Worm (Caenorhabditis elegans) whole organism, young adult: Measurements from ENCODE around the gene mmad-1.

Experiments used
- B0035.1 ChIP-seq: sonication (generic microtip); optimal IDR thresholded peaks from 2 replicates; lab custom pipeline; 2016; ENCODE audit warnings: missing genetic modification characterization, mild to moderate bottlenecking, missing compliant biosample characterization, missing genotype, missing genetic modification reagents
- D2030.7 ChIP-seq: fragments of 200-800 bp; sonication (Bioruptor generic); IDR thresholded peaks from 2 replicates; pipeline ENCODE4 v1.3.6; 2022; ENCODE audit warnings: missing genetic modification reagents, missing genetic modification characterization, missing compliant biosample characterization
- F57A8.1 ChIP-seq: fragments of 200-800 bp; sonication (Bioruptor generic); optimal IDR thresholded peaks from 2 replicates; lab custom pipeline; 2018; ENCODE audit warnings: mild to moderate bottlenecking, missing genetic modification characterization, moderate library complexity, missing compliant biosample characterization
- K12H6.12 ChIP-seq: fragments of 200-800 bp; sonication (Bioruptor generic); optimal IDR thresholded peaks from 2 replicates; lab custom pipeline; 2018; ENCODE audit warnings: mild to moderate bottlenecking, missing genetic modification characterization, missing compliant biosample characterization
- Y53G8AR.9 ChIP-seq: fragments of 200-800 bp; sonication (Bioruptor generic); conservative IDR thresholded peaks from 2 replicates; pipeline ENCODE4 v1.3.6; 2022; ENCODE audit warnings: missing genetic modification reagents, missing genetic modification characterization, missing compliant biosample characterization
- Y95B8A.8 ChIP-seq: fragments of 200-800 bp; sonication (Bioruptor generic); IDR thresholded peaks from 2 replicates; pipeline ENCODE4 v1.3.6; 2022; ENCODE audit warnings: missing genetic modification reagents, missing genetic modification characterization, missing compliant biosample characterization
- akir-1 ChIP-seq: fragments of 200-800 bp; sonication (Bioruptor generic); optimal IDR thresholded peaks from 2 replicates; lab custom pipeline; 2018; ENCODE audit warnings: mild to moderate bottlenecking, missing genetic modification characterization, moderate library complexity, missing compliant biosample characterization
- atf-7 ChIP-seq: sonication (generic microtip); optimal IDR thresholded peaks from 2 replicates; lab custom pipeline; 2017; ENCODE audit warnings: mild to moderate bottlenecking, missing genetic modification characterization, missing compliant biosample characterization
- attf-6 ChIP-seq: fragments of 200-800 bp; sonication (Bioruptor generic); IDR thresholded peaks from 2 replicates; pipeline ENCODE4 v1.3.6; 2022; ENCODE audit warnings: missing genetic modification reagents, missing genetic modification characterization, missing compliant biosample characterization
- bed-1 ChIP-seq: fragments of 200-800 bp; sonication (Bioruptor generic); IDR thresholded peaks from 2 replicates; pipeline ENCODE4 v1.3.6; 2022; ENCODE audit warnings: missing genetic modification reagents, missing genetic modification characterization, missing compliant biosample characterization
- cebp-1 ChIP-seq, 2 experiments: fragments of 200-800 bp in 1 of 2; sonication (Bioruptor generic) in 1 of 2; sonication (generic microtip) in 1 of 2; IDR thresholded peaks in 1 of 2; optimal IDR thresholded peaks in 1 of 2; 2 replicates each; pipeline versions ENCODE4 v1.3.6 to Lab custom; 2017 to 2022; ENCODE audit warnings: missing compliant biosample characterization in 2 of 2, missing genetic modification characterization in 2 of 2, mild to moderate bottlenecking in 1 of 2, missing genetic modification reagents in 1 of 2, moderate library complexity in 1 of 2
- ceh-79 ChIP-seq: sonication (generic microtip); optimal IDR thresholded peaks from 2 replicates; lab custom pipeline; 2017; ENCODE audit warnings: mild to moderate bottlenecking, missing genetic modification characterization, missing compliant biosample characterization
- dpl-1 ChIP-seq: fragments of 150-350 bp; optimal IDR thresholded peaks from 2 replicates; lab custom pipeline; 2014; ENCODE audit warnings: missing biosample characterization, missing genetic modification reagents, missing genetic modification characterization
- egl-18 ChIP-seq: fragments of 200-800 bp; sonication (Bioruptor generic); IDR thresholded peaks from 2 replicates; pipeline ENCODE4 v1.3.6; 2022; ENCODE audit warnings: missing genetic modification reagents, missing genetic modification characterization, missing compliant biosample characterization
- egrh-3 ChIP-seq: fragments of 200-800 bp; sonication (Bioruptor generic); IDR thresholded peaks from 2 replicates; pipeline ENCODE4 v1.3.6; 2022; ENCODE audit warnings: missing genetic modification reagents, missing genetic modification characterization, missing compliant biosample characterization
- ets-4 ChIP-seq: fragments of 200-800 bp; sonication (Bioruptor generic); optimal IDR thresholded peaks from 2 replicates; lab custom pipeline; 2018; ENCODE audit warnings: mild to moderate bottlenecking, missing genetic modification characterization, missing compliant biosample characterization
- hlh-26 ChIP-seq: fragments of 200-800 bp; sonication (Bioruptor generic); conservative IDR thresholded peaks from 2 replicates; pipeline ENCODE4 v1.3.6; 2022; ENCODE audit warnings: missing genetic modification reagents, missing genetic modification characterization, missing compliant biosample characterization
- hmg-20 ChIP-seq: fragments of 200-800 bp; sonication (Bioruptor generic); IDR thresholded peaks from 2 replicates; pipeline ENCODE4 v1.3.6; 2022; ENCODE audit warnings: missing genetic modification reagents, missing genetic modification characterization, missing compliant biosample characterization
- lag-1 ChIP-seq: fragments of 200-800 bp; sonication (Bioruptor generic); IDR thresholded peaks from 2 replicates; pipeline ENCODE4 v1.3.6; 2022; ENCODE audit warnings: missing genetic modification reagents, missing genetic modification characterization, missing compliant biosample characterization
- lin-35 ChIP-seq, 3 experiments: fragments of 150-350 bp in 2 of 3; sonication (generic microtip) in 1 of 3; optimal IDR thresholded peaks; 2 replicates each; lab custom pipeline; 2014 to 2018; ENCODE audit warnings: missing biosample characterization in 3 of 3, missing genetic modification characterization in 3 of 3, missing genetic modification reagents in 3 of 3
- lin-40 ChIP-seq: sonication (generic microtip); optimal IDR thresholded peaks from 2 replicates; lab custom pipeline; 2016; ENCODE audit warnings: missing genetic modification characterization, mild to moderate bottlenecking, missing compliant biosample characterization, missing genotype, missing genetic modification reagents
- lsy-27 ChIP-seq: sonication (generic microtip); optimal IDR thresholded peaks from 2 replicates; lab custom pipeline; 2017; ENCODE audit warnings: missing genetic modification characterization, mild to moderate bottlenecking, missing compliant biosample characterization, antibody characterized with exemption, missing genotype, borderline replicate concordance; ENCODE audit not compliant: insufficient read depth
- madf-10 ChIP-seq: sonication (generic microtip); optimal IDR thresholded peaks from 2 replicates; lab custom pipeline; 2016; ENCODE audit warnings: mild to moderate bottlenecking, missing genetic modification characterization, missing compliant biosample characterization
- mcd-1 ChIP-seq: fragments of 200-800 bp; sonication (Bioruptor generic); IDR thresholded peaks from 2 replicates; pipeline ENCODE4 v1.3.6; 2022; ENCODE audit warnings: missing genetic modification reagents, missing genetic modification characterization, missing compliant biosample characterization
- mes-4 ChIP-seq: sonication (generic microtip); optimal IDR thresholded peaks from 2 replicates; lab custom pipeline; 2016; ENCODE audit warnings: missing genotype, missing genetic modification characterization, missing compliant biosample characterization
- nfya-1 ChIP-seq: sonication (generic microtip); optimal IDR thresholded peaks from 2 replicates; lab custom pipeline; 2017; ENCODE audit warnings: antibody characterized with exemption, missing compliant biosample characterization, missing genetic modification characterization, borderline replicate concordance; ENCODE audit not compliant: insufficient read depth
- nfya-2 ChIP-seq: fragments of 200-800 bp; sonication (Bioruptor generic); IDR thresholded peaks from 2 replicates; pipeline ENCODE4 v1.3.6; 2022; ENCODE audit warnings: missing genetic modification reagents, missing genetic modification characterization, missing compliant biosample characterization
- rpc-1 ChIP-seq, 2 experiments: fragments of 150-350 bp in 1 of 2; sonication (generic microtip) in 1 of 2; optimal IDR thresholded peaks; 2 replicates each; lab custom pipeline; 2014 to 2018; ENCODE audit warnings: missing biosample characterization in 1 of 2, missing genetic modification characterization in 1 of 2, missing genetic modification reagents in 1 of 2, missing genotype in 1 of 2
- sea-2 ChIP-seq: fragments of 200-800 bp; sonication (Bioruptor generic); IDR thresholded peaks from 2 replicates; pipeline ENCODE4 v1.3.6; 2022; ENCODE audit warnings: missing genetic modification characterization, missing compliant biosample characterization
- snpc-1.3 ChIP-seq: sonication (generic microtip); optimal IDR thresholded peaks from 2 replicates; lab custom pipeline; 2017; ENCODE audit warnings: missing genetic modification characterization, mild to moderate bottlenecking, missing compliant biosample characterization, antibody characterized with exemption, moderate library complexity, missing genotype, missing genetic modification reagents; ENCODE audit not compliant: insufficient read depth
- sptf-2 ChIP-seq: fragments of 200-800 bp; sonication (Bioruptor generic); optimal IDR thresholded peaks from 2 replicates; lab custom pipeline; 2018; ENCODE audit warnings: mild to moderate bottlenecking, missing genetic modification characterization, missing compliant biosample characterization
- tbx-9 ChIP-seq: sonication (generic microtip); optimal IDR thresholded peaks from 2 replicates; lab custom pipeline; 2016; ENCODE audit warnings: borderline replicate concordance, missing genetic modification characterization, inconsistent platforms, missing compliant biosample characterization
- zfh-2 ChIP-seq: fragments of 200-800 bp; sonication (Bioruptor generic); conservative IDR thresholded peaks from 2 replicates; pipeline ENCODE4 v1.3.6; 2022; ENCODE audit warnings: missing genetic modification reagents, missing genetic modification characterization, missing compliant biosample characterization
- zim-3 ChIP-seq: sonication (generic microtip); optimal IDR thresholded peaks from 2 replicates; lab custom pipeline; 2017; ENCODE audit warnings: mild to moderate bottlenecking, missing genetic modification characterization, moderate library complexity, missing compliant biosample characterization
- ztf-18 ChIP-seq: sonication (generic microtip); optimal IDR thresholded peaks from 2 replicates; lab custom pipeline; 2016; ENCODE audit warnings: missing genotype, mild to moderate bottlenecking, missing genetic modification characterization, missing compliant biosample characterization
- ztf-22 ChIP-seq: fragments of 200-800 bp; sonication (Bioruptor generic); optimal IDR thresholded peaks from 2 replicates; lab custom pipeline; 2018; ENCODE audit warnings: mild to moderate bottlenecking, missing genetic modification characterization, moderate library complexity, missing compliant biosample characterization
- ztf-26 ChIP-seq: sonication (generic microtip); optimal IDR thresholded peaks from 2 replicates; lab custom pipeline; 2017; ENCODE audit warnings: missing genetic modification characterization, missing compliant biosample characterization

Gene mmad-1

DNA sequence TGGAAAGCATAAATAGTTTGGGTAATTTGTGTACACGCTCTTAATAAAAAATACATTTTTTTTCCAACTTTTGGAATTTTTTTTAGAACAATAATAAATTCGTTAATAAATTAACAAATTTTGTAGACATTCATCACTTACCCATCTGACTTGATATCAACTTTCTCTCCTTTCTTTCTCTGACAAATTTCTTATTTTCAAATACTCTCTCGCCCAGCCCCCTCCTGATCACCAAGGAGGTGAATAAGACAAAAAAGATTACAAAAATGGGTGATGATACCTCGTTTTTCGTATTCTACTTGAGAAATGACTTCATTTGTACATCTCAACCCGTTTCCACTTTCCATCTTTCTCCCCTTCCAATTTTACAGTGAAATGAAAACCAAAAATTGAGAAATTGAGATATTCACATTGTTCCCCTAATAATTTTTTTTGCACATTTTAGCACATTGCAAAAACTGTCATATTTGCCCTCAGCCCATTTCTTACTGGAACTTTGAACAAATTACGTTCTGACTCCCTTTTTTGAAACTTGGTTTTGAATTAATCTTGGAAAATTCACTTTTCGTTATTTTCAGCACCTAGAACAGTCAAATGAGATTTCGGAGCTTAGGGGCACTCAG is 26.9 kb upstream of the mmad-1 start, which contains the start of gene osm-7 (continued):
- no peak for TF ChIP-seq tbx-9 (tag; lab: Kevin White, UChicago)
- no peak for TF ChIP-seq D2030.7 (GFP tag; lab: Robert Waterston, UW)

DNA sequence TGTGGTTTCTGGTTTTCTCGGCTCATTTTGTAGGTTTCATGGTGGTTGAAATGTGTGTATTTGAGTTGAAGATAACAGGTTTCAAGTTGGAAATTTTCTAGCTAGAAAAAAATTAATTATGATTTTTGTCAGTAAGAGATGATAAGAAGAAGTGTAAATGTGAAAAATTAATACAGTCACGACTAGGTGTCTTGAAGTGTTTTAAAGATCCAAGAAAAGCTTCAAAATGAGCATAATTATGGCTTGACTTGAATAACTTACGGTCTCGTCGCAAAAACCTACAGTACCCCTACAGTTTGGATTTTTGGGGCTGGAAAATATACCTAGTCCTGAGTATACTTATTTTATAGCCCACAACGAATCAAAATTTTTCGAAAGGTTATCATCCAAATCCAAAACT is 21.5 kb upstream of the mmad-1 start, which contains the start of gene exc-12:
TSS of gene exc-12 (minus strand) at position 101 of the 400 bp plus-strand sequence.
- TF ChIP-seq F57A8.1 (GFP tag; lab: Kevin White, UChicago), result no peak
- no peak for TF ChIP-seq nfya-1
- TF ChIP-seq akir-1 (GFP tag; lab: Kevin White, UChicago), result no peak
- no peak for TF ChIP-seq nfya-2 (GFP tag; lab: Robert Waterston, UW)

DNA sequence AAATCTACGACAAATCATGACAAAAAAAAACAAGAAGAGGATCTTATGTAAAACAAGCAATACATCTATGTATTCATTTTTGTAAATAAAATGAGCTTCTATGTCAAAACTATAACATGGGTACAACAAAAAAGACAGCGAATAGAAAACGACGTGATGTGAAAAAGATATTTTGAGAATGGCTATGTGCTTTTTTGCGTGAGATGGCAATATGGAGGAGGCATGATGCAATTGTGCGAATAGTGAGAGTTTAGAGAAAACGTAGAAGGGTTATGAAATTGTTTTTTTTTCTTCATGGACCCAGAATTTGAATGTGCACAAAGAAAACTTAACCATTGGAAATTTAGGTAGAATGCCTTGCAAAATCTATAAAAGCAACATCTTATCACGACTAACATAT is 17.2 kb upstream of the mmad-1 start:
- TF ChIP-seq ets-4 (GFP tag; lab: Kevin White, UChicago) (no peak), lin-35 (GFP tag; optimal IDR thresholded peaks at IDR 0.05; lab: Kevin White, UChicago) (peak in 1 of 3 experiments; percentile 14)

DNA sequence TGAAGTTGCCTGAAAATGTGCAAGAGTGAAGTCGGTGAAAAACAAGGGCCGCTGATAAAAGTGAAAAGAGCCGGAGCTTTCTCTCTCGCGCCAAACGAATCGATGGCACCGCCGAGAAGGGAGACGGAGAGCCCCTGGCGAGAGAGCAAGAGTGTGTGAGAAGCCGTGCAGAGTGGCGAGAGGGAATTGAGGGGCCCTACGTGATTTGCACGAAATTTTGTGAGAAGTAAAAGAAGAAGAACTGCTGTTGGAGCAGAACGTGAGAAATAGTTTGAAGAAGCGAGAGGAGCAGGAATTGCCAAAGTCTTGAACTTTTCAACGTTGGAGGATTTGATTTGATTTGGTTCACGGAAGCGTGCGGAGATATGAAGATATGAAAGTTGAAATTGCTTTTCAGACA is 16.1 kb upstream of the mmad-1 start, which contains the start of gene aldo-1:
TSS of gene aldo-1 (minus strand) at position 9 of the 400 bp plus-strand sequence.
- TF ChIP-seq madf-10 (tag; lab: Kevin White, UChicago), result no peak
- no peak for TF ChIP-seq ceh-79 (tag; lab: Kevin White, UChicago)
- TF ChIP-seq bed-1 (GFP tag; lab: Robert Waterston, UW), result no peak
- peak; percentile 70 for TF ChIP-seq zfh-2 (GFP tag; lab: Robert Waterston, UW)
- no peak for TF ChIP-seq B0035.1
- no peak for TF ChIP-seq zim-3 (tag; lab: Kevin White, UChicago)
- TF ChIP-seq lin-40 (tag; lab: Kevin White, UChicago), result peak; percentile 5
- TF ChIP-seq rpc-1 (optimal IDR thresholded peaks at IDR 0.05; lab: Kevin White, UChicago), result no peak
- TF ChIP-seq rpc-1 (tag; optimal IDR thresholded peaks at IDR 0.05; lab: Kevin White, UChicago), result no peak
- no peak for TF ChIP-seq mes-4 (tag; lab: Kevin White, UChicago)
- TF ChIP-seq mcd-1 (GFP tag; lab: Robert Waterston, UW), result no peak; the same call in 1 of the 2 replicates
- no peak for TF ChIP-seq sptf-2 (GFP tag; lab: Kevin White, UChicago)
- TF ChIP-seq lsy-27, result no peak
- TF ChIP-seq K12H6.12, result peak; percentile 4
- no peak for TF ChIP-seq lag-1 (GFP tag; lab: Robert Waterston, UW)
- no peak for TF ChIP-seq egl-18 (GFP tag; lab: Robert Waterston, UW)
- TF ChIP-seq Y53G8AR.9 (GFP tag; lab: Robert Waterston, UW), result no peak
- no peak for TF ChIP-seq dpl-1 (GFP tag; lab: Kevin White, UChicago)
- TF ChIP-seq attf-6, result no peak
- TF ChIP-seq egrh-3 (GFP tag; lab: Robert Waterston, UW), result peak; percentile 38; the same call in 1 of the 2 replicates
- TF ChIP-seq cebp-1 (GFP tag; IDR thresholded peaks at IDR 0.05; lab: Robert Waterston, UW), result 0 out of 2 replicates have a peak, but pooled peaks have one; percentile 23
- no peak for TF ChIP-seq cebp-1 (tag; optimal IDR thresholded peaks at IDR 0.05; lab: Kevin White, UChicago)

DNA sequence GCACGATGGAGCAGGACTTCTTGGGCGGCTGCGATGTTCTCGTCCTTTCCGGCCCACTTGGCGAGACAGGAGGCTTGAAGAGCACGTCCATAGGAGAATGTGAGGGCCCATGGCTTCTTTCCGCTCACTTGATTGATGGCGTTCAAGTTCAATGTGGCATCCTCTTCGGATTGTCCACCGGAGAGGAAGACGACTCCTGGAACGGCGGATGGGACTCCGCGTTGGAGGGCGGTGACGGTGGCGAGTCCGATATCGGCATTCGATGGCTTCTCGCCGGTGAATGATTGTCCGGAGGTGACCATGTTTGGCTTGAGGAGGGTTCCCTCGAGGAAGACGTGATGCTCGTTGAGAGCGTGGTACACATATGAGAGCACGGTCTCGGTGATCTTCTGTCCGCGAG is 14.8 kb upstream of the mmad-1 start:
- no peak for TF ChIP-seq Y95B8A.8 (GFP tag; lab: Robert Waterston, UW)
- no peak for TF ChIP-seq hmg-20 (GFP tag; lab: Robert Waterston, UW)
- peak; percentile 26; the same call in 1 of the 2 replicates for TF ChIP-seq egrh-3 (GFP tag; lab: Robert Waterston, UW)
- no peak for TF ChIP-seq snpc-1.3 (tag; lab: Kevin White, UChicago)
- no peak for TF ChIP-seq ztf-18
- TF ChIP-seq ztf-26 (tag; lab: Kevin White, UChicago), result no peak
- no peak for TF ChIP-seq ztf-22 (GFP tag; lab: Kevin White, UChicago)
- TF ChIP-seq sea-2 (GFP tag; lab: Robert Waterston, UW), result 0 out of 2 replicates have a peak, but pooled peaks have one; percentile 8
- no peak for TF ChIP-seq mes-4 (tag; lab: Kevin White, UChicago)
- TF ChIP-seq atf-7 (tag; lab: Kevin White, UChicago), result no peak
- no peak for TF ChIP-seq tbx-9 (tag; lab: Kevin White, UChicago)
- no peak for TF ChIP-seq hlh-26 (GFP tag; lab: Robert Waterston, UW)
- TF ChIP-seq zfh-2 (GFP tag; lab: Robert Waterston, UW), result peak; percentile 86
- TF ChIP-seq lsy-27, result no peak
